Worm (Caenorhabditis elegans) whole organism, L3 larva: ENCODE results near the gene ina-1.

Experiments used
- R02D3.7 ChIP-seq: fragments of 150-350 bp; optimal IDR thresholded peaks from 2 replicates; lab custom pipeline; 2014; ENCODE audit warnings: missing biosample characterization, missing genetic modification characterization
- ZK546.5 ChIP-seq: sonication (generic microtip); optimal IDR thresholded peaks from 2 replicates; lab custom pipeline; 2017; ENCODE audit warnings: missing biosample characterization, missing genetic modification characterization
- aly-2 ChIP-seq: fragments of 150-350 bp; optimal IDR thresholded peaks from 2 replicates; lab custom pipeline; 2014; ENCODE audit warnings: missing biosample characterization, missing genetic modification characterization
- ama-1 ChIP-seq: fragments of 150-350 bp; optimal IDR thresholded peaks from 2 replicates; lab custom pipeline; 2018
- ceh-82 ChIP-seq: fragments of 150-350 bp; optimal IDR thresholded peaks from 2 replicates; lab custom pipeline; 2014; ENCODE audit warnings: missing biosample characterization, missing genetic modification characterization
- ceh-9 ChIP-seq: sonication (generic microtip); optimal IDR thresholded peaks from 2 replicates; lab custom pipeline; 2018; ENCODE audit warnings: missing biosample characterization, missing genetic modification characterization
- daf-12 ChIP-seq: fragments of 150-350 bp; optimal IDR thresholded peaks from 2 replicates; lab custom pipeline; 2014; ENCODE audit warnings: missing biosample characterization, missing genetic modification reagents, missing genetic modification characterization
- egl-27 ChIP-seq: sonication (generic microtip); optimal IDR thresholded peaks from 4 replicates; lab custom pipeline; 2017; ENCODE audit warnings: missing biosample characterization, missing genetic modification reagents, missing genetic modification characterization
- egl-5 ChIP-seq: fragments of 150-350 bp; optimal IDR thresholded peaks from 2 replicates; lab custom pipeline; 2017; ENCODE audit warnings: missing biosample characterization, missing genetic modification reagents, missing genetic modification characterization, inconsistent platforms
- elt-2 ChIP-seq: sonication (generic microtip); optimal IDR thresholded peaks from 2 replicates; lab custom pipeline; 2016; ENCODE audit warnings: missing genetic modification reagents, mild to moderate bottlenecking, missing genetic modification characterization, missing compliant biosample characterization
- eor-1 ChIP-seq, 2 experiments: fragments of 150-350 bp; optimal IDR thresholded peaks; 2 replicates each; lab custom pipeline; 2014 to 2018; ENCODE audit warnings: missing biosample characterization in 2 of 2, missing genetic modification characterization in 2 of 2
- fkh-10 ChIP-seq: sonication (generic microtip); optimal IDR thresholded peaks from 2 replicates; lab custom pipeline; 2017; ENCODE audit warnings: missing biosample characterization, missing genetic modification reagents, missing genetic modification characterization
- fkh-2 ChIP-seq: fragments of 150-350 bp; optimal IDR thresholded peaks from 2 replicates; lab custom pipeline; 2014; ENCODE audit warnings: missing biosample characterization, missing genetic modification reagents, missing genetic modification characterization
- fos-1 ChIP-seq: fragments of 150-350 bp; optimal IDR thresholded peaks from 2 replicates; lab custom pipeline; 2014; ENCODE audit warnings: missing biosample characterization, missing genetic modification characterization
- lin-15B ChIP-seq: fragments of 150-350 bp; optimal IDR thresholded peaks from 2 replicates; lab custom pipeline; 2014; ENCODE audit warnings: missing biosample characterization, missing genetic modification characterization
- mdl-1 ChIP-seq: fragments of 150-350 bp; optimal IDR thresholded peaks from 2 replicates; lab custom pipeline; 2014; ENCODE audit warnings: missing biosample characterization, missing genetic modification characterization
- mml-1 ChIP-seq: fragments of 150-350 bp; sonication (generic microtip); optimal IDR thresholded peaks from 3 replicates; lab custom pipeline; 2014; ENCODE audit warnings: missing biosample characterization, missing genetic modification characterization
- nfya-1 ChIP-seq: sonication (generic microtip); optimal IDR thresholded peaks from 2 replicates; lab custom pipeline; 2017; ENCODE audit warnings: missing genetic modification characterization, mild to moderate bottlenecking, missing compliant biosample characterization, antibody characterized with exemption, moderate library complexity; ENCODE audit not compliant: insufficient read depth
- nhr-11 ChIP-seq: fragments of 150-350 bp; optimal IDR thresholded peaks from 2 replicates; lab custom pipeline; 2014; ENCODE audit warnings: missing biosample characterization, missing genetic modification characterization
- nhr-23 ChIP-seq: fragments of 150-350 bp; optimal IDR thresholded peaks from 2 replicates; lab custom pipeline; 2014; ENCODE audit warnings: missing biosample characterization, missing genetic modification reagents, missing genetic modification characterization
- nhr-237 ChIP-seq: fragments of 150-350 bp; optimal IDR thresholded peaks from 2 replicates; lab custom pipeline; 2014; ENCODE audit warnings: missing biosample characterization, missing genetic modification characterization
- nhr-28 ChIP-seq: fragments of 150-350 bp; optimal IDR thresholded peaks from 2 replicates; lab custom pipeline; 2014; ENCODE audit warnings: missing biosample characterization, missing genetic modification characterization
- nhr-43 ChIP-seq: sonication (generic microtip); optimal IDR thresholded peaks from 2 replicates; lab custom pipeline; 2016; ENCODE audit warnings: mild to moderate bottlenecking, missing genetic modification characterization, missing compliant biosample characterization; ENCODE audit not compliant: poor library complexity, severe bottlenecking
- nhr-76 ChIP-seq: fragments of 150-350 bp; sonication (generic microtip); optimal IDR thresholded peaks from 5 replicates; lab custom pipeline; 2014; ENCODE audit warnings: missing biosample characterization, missing genetic modification characterization
- nhr-77 ChIP-seq: fragments of 150-350 bp; optimal IDR thresholded peaks from 2 replicates; lab custom pipeline; 2014; ENCODE audit warnings: missing biosample characterization, missing genetic modification characterization
- sea-2 ChIP-seq: fragments of 150-350 bp; sonication (generic microtip); optimal IDR thresholded peaks from 4 replicates; lab custom pipeline; 2014; ENCODE audit warnings: missing biosample characterization, missing genetic modification reagents, missing genetic modification characterization
- skn-1 ChIP-seq: fragments of 150-350 bp; optimal IDR thresholded peaks from 2 replicates; lab custom pipeline; 2014; ENCODE audit warnings: missing biosample characterization, missing genetic modification characterization
- snpc-4 ChIP-seq: fragments of 150-350 bp; optimal IDR thresholded peaks from 2 replicates; lab custom pipeline; 2014; ENCODE audit warnings: missing biosample characterization, missing genetic modification characterization
- tbx-2 ChIP-seq: sonication (generic microtip); optimal IDR thresholded peaks from 2 replicates; lab custom pipeline; 2016; ENCODE audit warnings: mild to moderate bottlenecking, missing genetic modification characterization, missing compliant biosample characterization
- unc-39 ChIP-seq: sonication (generic microtip); optimal IDR thresholded peaks from 4 replicates; lab custom pipeline; 2017; ENCODE audit warnings: missing biosample characterization, missing genetic modification characterization
- zag-1 ChIP-seq: fragments of 150-350 bp; optimal IDR thresholded peaks from 2 replicates; lab custom pipeline; 2014; ENCODE audit warnings: missing biosample characterization, missing genetic modification characterization
- ztf-11 ChIP-seq: fragments of 150-350 bp; optimal IDR thresholded peaks from 2 replicates; lab custom pipeline; 2014; ENCODE audit warnings: missing biosample characterization, missing genetic modification characterization
- ztf-4 ChIP-seq: fragments of 150-350 bp; optimal IDR thresholded peaks from 2 replicates; lab custom pipeline; 2014; ENCODE audit warnings: missing biosample characterization, missing genetic modification characterization

ina-1 gene

DNA sequence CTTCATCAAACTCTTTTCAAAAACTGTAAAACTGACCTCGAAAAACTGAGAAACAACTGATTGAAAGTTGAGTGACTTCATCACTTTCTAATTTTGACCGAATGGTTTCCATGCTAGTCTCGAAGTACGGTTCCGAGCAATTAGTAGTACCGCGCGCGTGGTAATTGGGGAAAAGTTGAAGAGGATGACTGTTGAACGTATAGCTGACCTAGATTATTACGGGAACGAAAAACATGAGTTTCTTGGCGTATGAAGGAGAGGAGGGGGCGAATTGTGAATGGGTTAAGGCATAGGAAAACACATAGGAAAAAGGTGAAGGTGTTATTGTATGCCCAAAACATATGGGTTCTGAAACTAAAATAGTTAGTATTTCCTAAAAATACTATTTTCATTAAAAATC lies 11.0 kb downstream of the ina-1 start, which contains the start of gene ptr-9:
TSS of gene ptr-9 (minus strand) at position 101 of the 400 bp plus-strand sequence.
- TF ChIP-seq ama-1 (no peak), ztf-4 (tag; lab: Kevin White, UChicago) (no peak), nhr-23 (tag; lab: Kevin White, UChicago) (no peak), ztf-11 (tag; lab: Kevin White, UChicago) (no peak), nhr-77 (no peak), egl-27 (no peak), skn-1 (no peak), unc-39 (tag; lab: Kevin White, UChicago) (no peak), mml-1 (tag; lab: Kevin White, UChicago) (no peak), ceh-82 (tag; lab: Kevin White, UChicago) (no peak), nfya-1 (tag; lab: Kevin White, UChicago) (no peak), nhr-237 (no peak), zag-1 (tag; lab: Kevin White, UChicago) (no peak), mdl-1 (tag; lab: Kevin White, UChicago) (no peak), fos-1 (tag; lab: Kevin White, UChicago) (no peak), elt-2 (tag; lab: Kevin White, UChicago) (no peak)

DNA sequence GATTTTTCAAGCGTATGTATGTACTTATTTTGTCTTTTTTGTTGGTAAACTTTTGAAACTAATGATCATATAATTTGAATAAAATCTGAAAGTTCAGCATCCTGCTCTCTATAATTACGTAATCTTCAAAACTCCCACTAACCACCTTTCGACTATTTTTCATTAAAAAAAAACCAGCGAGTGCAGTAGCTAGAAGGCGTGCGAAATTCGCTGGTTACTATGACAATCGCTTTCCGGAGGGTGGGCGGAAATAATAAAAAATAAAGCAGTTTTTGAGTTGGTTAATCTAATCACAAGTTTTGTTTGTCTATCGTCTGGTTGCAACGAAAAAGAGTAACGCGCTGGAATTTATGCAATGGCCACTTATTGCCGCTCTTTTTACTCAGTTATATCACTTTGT lies 17.8 kb downstream of the ina-1 start, which contains the start of gene irld-34:
TSS of gene irld-34 (plus strand) at position 301 of the 400 bp plus-strand sequence.
- TF ChIP-seq nhr-28 (tag; lab: Kevin White, UChicago) (no peak), ZK546.5 (tag; lab: Kevin White, UChicago) (no peak), aly-2 (tag; lab: Kevin White, UChicago) (no peak), nhr-43 (tag; lab: Kevin White, UChicago) (no peak)

DNA sequence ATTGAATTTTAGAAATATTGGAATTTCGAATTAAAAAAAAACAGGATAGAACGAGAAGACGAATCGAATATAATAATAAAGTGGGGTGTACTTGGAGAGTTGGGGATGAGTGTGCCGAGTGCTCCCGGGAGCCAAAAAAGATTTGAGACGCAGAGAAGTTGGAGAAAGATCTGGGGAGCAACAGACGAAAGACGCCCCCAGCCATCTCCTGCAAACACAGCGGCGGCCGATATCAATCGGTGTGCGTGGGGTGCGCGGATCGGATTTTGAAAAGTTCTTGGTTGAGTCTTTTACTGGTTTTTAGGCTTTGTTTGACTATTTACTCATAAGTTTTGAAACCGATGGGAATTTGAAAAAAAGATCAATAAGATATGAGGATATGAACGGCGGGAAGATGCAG lies 18.8 kb downstream of the ina-1 start, which contains the start of gene nhl-1:
TSS of gene nhl-1 (minus strand) at position 101 of the 400 bp plus-strand sequence.
- no peak for TF ChIP-seq eor-1 (tag; optimal IDR thresholded peaks at IDR 0.05; lab: Kevin White, UChicago)
- TF ChIP-seq egl-5 (tag; lab: Kevin White, UChicago) = no peak
- no peak for TF ChIP-seq ama-1
- TF ChIP-seq elt-2 (tag; lab: Kevin White, UChicago) = no peak
- no peak for TF ChIP-seq snpc-4 (tag; lab: Kevin White, UChicago)
- no peak for TF ChIP-seq nhr-11 (tag; lab: Kevin White, UChicago)
- TF ChIP-seq ceh-82 (tag; lab: Kevin White, UChicago) = no peak
- no peak for TF ChIP-seq nhr-76 (tag; lab: Kevin White, UChicago)
- TF ChIP-seq daf-12 (tag; lab: Kevin White, UChicago) = no peak
- no peak for TF ChIP-seq nfya-1 (tag; lab: Kevin White, UChicago)
- TF ChIP-seq nhr-237 = no peak
- TF ChIP-seq tbx-2 (tag; lab: Kevin White, UChicago) = no peak
- no peak for TF ChIP-seq skn-1
- no peak for TF ChIP-seq sea-2 (GFP tag; lab: Kevin White, UChicago)
- no peak for TF ChIP-seq fkh-2
- TF ChIP-seq R02D3.7 (tag; lab: Kevin White, UChicago) = no peak
- no peak for TF ChIP-seq ceh-9 (tag; lab: Kevin White, UChicago)

DNA sequence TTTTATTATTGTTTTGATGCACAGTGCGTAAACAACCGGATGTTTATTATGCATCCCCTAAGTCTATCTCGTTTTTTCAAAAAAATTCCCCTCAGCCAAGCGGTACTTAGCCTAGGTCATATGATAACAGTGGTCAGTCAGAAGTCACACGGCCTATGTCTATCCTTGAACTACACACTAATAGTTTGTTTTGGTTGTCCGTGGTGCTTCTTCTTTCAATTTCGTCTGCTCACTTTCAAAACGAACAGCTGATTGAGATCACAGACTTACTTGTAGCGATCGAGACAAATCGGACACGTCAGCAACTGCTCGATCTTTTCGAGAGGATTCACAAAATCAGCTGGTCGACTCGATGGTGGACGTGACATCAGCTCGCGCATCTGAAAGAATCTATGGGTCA lies 19.7 kb downstream of the ina-1 start:
- no peak for TF ChIP-seq nhr-77
- TF ChIP-seq nhr-76 (tag; lab: Kevin White, UChicago) = no peak
- TF ChIP-seq ztf-4 (tag; lab: Kevin White, UChicago) = no peak
- TF ChIP-seq lin-15B (tag; lab: Kevin White, UChicago) = no peak
- TF ChIP-seq nhr-11 (tag; lab: Kevin White, UChicago) = no peak
- TF ChIP-seq fkh-10 (GFP tag; lab: Kevin White, UChicago) = no peak
- no peak for TF ChIP-seq zag-1 (tag; lab: Kevin White, UChicago)

DNA sequence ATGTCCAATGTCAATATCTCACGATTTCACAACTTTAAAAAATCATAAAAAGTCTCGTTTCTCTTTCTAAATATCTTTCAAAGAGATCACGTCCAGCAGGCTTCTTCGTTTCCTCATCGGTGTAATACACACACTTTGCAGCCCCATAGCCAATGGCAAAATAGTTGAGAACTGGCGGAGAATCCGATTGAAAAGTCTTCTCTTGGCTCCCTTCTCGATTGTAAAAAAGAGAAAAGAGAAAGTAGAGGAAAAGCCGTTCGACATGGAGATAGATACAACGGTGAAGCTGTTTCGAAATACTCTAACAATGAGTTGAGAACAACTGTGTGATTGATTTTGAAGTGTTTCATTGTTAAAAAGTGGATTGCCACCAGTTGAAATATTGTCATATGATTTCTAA lies 20.8 kb downstream of the ina-1 start:
- TF ChIP-seq snpc-4 (tag; lab: Kevin White, UChicago) = no peak
- TF ChIP-seq nfya-1 (tag; lab: Kevin White, UChicago) = peak; percentile 52
- TF ChIP-seq, all 47 proteins: peak for 1
